Fruit fly (Drosophila melanogaster) whole organism, embryonic: ENCODE results near the gene 14-3-3epsilon.

Experiments
- Atf3 ChIP-seq: fragments of 200-800 bp; sonication (Bioruptor generic); optimal IDR thresholded peaks from 3 replicates; lab custom pipeline; 2016; ENCODE audit warnings: missing biosample characterization, missing genetic modification characterization
- Atf6 ChIP-seq: fragments of 200-800 bp; sonication (Bioruptor generic); IDR thresholded peaks from 2 replicates; pipeline ENCODE4 v1.3.6; 2022; ENCODE audit warnings: missing biosample characterization, missing genetic modification characterization
- Bdp1 ChIP-seq: fragments of 200-800 bp; sonication (Bioruptor generic); optimal IDR thresholded peaks from 3 replicates; lab custom pipeline; 2016; ENCODE audit warnings: missing biosample characterization, missing genetic modification characterization
- CG10462 ChIP-seq: fragments of 200-800 bp; sonication (Bioruptor generic); optimal IDR thresholded peaks from 2 replicates; lab custom pipeline; 2016; ENCODE audit warnings: missing biosample characterization, missing genetic modification characterization
- CG11695 ChIP-seq: fragments of 200-800 bp; sonication (Bioruptor generic); IDR thresholded peaks from 3 replicates; pipeline ENCODE4 v1.3.6; 2022; ENCODE audit warnings: missing biosample characterization, missing genetic modification characterization
- CG12659 ChIP-seq: fragments of 200-800 bp; sonication (Bioruptor generic); optimal IDR thresholded peaks from 3 replicates; lab custom pipeline; 2017; ENCODE audit warnings: mild to moderate bottlenecking, missing biosample characterization, missing genetic modification reagents, missing genetic modification characterization
- CG12769 ChIP-seq: fragments of 200-800 bp; sonication (Bioruptor generic); optimal IDR thresholded peaks from 2 replicates; lab custom pipeline; 2019; ENCODE audit warnings: missing biosample characterization, mild to moderate bottlenecking, missing genetic modification characterization, moderate library complexity
- CG13894 ChIP-seq: fragments of 200-800 bp; sonication (Bioruptor generic); optimal IDR thresholded peaks from 3 replicates; lab custom pipeline; 2018; ENCODE audit warnings: missing biosample characterization, mild to moderate bottlenecking, missing genetic modification characterization, moderate library complexity
- CG14441 ChIP-seq: fragments of 200-800 bp; sonication (Bioruptor generic); IDR thresholded peaks from 2 replicates; pipeline ENCODE4 v1.3.6; 2022; ENCODE audit warnings: missing biosample characterization, missing genetic modification characterization
- CG1647 ChIP-seq: fragments of 200-800 bp; sonication (Bioruptor generic); optimal IDR thresholded peaks from 3 replicates; lab custom pipeline; 2016; ENCODE audit warnings: missing biosample characterization, missing genetic modification characterization
- CG17361 ChIP-seq: fragments of 200-800 bp; sonication (Bioruptor generic); IDR thresholded peaks from 3 replicates; pipeline ENCODE4 v1.3.6; 2022; ENCODE audit warnings: missing biosample characterization, missing genetic modification characterization
- CG18011 ChIP-seq: fragments of 200-800 bp; sonication (Bioruptor generic); optimal IDR thresholded peaks from 2 replicates; lab custom pipeline; 2017; ENCODE audit warnings: missing biosample characterization, missing genetic modification characterization, mild to moderate bottlenecking, moderate library complexity, missing genotype
- CG18262 ChIP-seq: fragments of 200-800 bp; optimal IDR thresholded peaks from 3 replicates; lab custom pipeline; 2019; ENCODE audit warnings: missing biosample characterization, mild to moderate bottlenecking, missing genetic modification characterization, moderate library complexity
- CG2202 ChIP-seq: fragments of 200-800 bp; sonication (Bioruptor generic); optimal IDR thresholded peaks from 2 replicates; lab custom pipeline; 2018; ENCODE audit warnings: missing biosample characterization, mild to moderate bottlenecking, missing genetic modification characterization
- CG30403 ChIP-seq: fragments of 200-800 bp; sonication (Bioruptor generic); optimal IDR thresholded peaks from 3 replicates; lab custom pipeline; 2016; ENCODE audit warnings: missing biosample characterization, missing genetic modification characterization
- CG3995 ChIP-seq: fragments of 200-800 bp; sonication (Bioruptor generic); optimal IDR thresholded peaks from 3 replicates; lab custom pipeline; 2016; ENCODE audit warnings: missing biosample characterization, missing genetic modification characterization
- CG6854 ChIP-seq: fragments of 200-800 bp; sonication (Bioruptor generic); optimal IDR thresholded peaks from 3 replicates; lab custom pipeline; 2017; ENCODE audit warnings: missing biosample characterization, mild to moderate bottlenecking, missing genetic modification characterization
- Chrac-16 ChIP-seq: fragments of 200-800 bp; sonication (Bioruptor generic); optimal IDR thresholded peaks from 3 replicates; lab custom pipeline; 2016; ENCODE audit warnings: missing biosample characterization, missing genetic modification characterization
- Elba2 ChIP-seq: fragments of 200-800 bp; sonication (Bioruptor generic); optimal IDR thresholded peaks from 3 replicates; lab custom pipeline; 2016; ENCODE audit warnings: missing biosample characterization, missing genetic modification characterization
- HHEX ChIP-seq: fragments of 200-800 bp; sonication (Bioruptor generic); optimal IDR thresholded peaks from 3 replicates; lab custom pipeline; 2017; ENCODE audit warnings: missing biosample characterization, mild to moderate bottlenecking, missing genetic modification characterization, missing genetic modification reagents
- Lim3 ChIP-seq: fragments of 200-800 bp; sonication (Bioruptor generic); IDR thresholded peaks from 2 replicates; pipeline ENCODE4 v1.3.6; 2022; ENCODE audit warnings: missing biosample characterization, missing genetic modification characterization
- MTF-1 ChIP-seq: fragments of 200-800 bp; sonication (Bioruptor generic); optimal IDR thresholded peaks from 2 replicates; lab custom pipeline; 2018; ENCODE audit warnings: missing biosample characterization, mild to moderate bottlenecking, missing genetic modification characterization, borderline replicate concordance
- Max ChIP-seq: fragments of 200-800 bp; sonication (Bioruptor generic); optimal IDR thresholded peaks from 2 replicates; lab custom pipeline; 2016; ENCODE audit warnings: missing biosample characterization, mild to moderate bottlenecking, missing genetic modification characterization
- Side ChIP-seq: fragments of 200-800 bp; sonication (Bioruptor generic); optimal IDR thresholded peaks from 2 replicates; lab custom pipeline; 2016; ENCODE audit warnings: missing biosample characterization, missing genetic modification characterization
- Sry-β ChIP-seq: fragments of 200-800 bp; sonication (Bioruptor generic); optimal IDR thresholded peaks from 2 replicates; lab custom pipeline; 2018; ENCODE audit warnings: missing biosample characterization, mild to moderate bottlenecking, missing genetic modification characterization, moderate library complexity
- TFAM ChIP-seq: fragments of 200-800 bp; sonication (Bioruptor generic); optimal IDR thresholded peaks from 2 replicates; lab custom pipeline; 2017; ENCODE audit warnings: missing biosample characterization, missing genetic modification characterization, inconsistent platforms
- ash1 ChIP-seq: fragments of 200-800 bp; sonication (Bioruptor generic); optimal IDR thresholded peaks from 2 replicates; lab custom pipeline; 2018; ENCODE audit warnings: missing biosample characterization, mild to moderate bottlenecking, missing genetic modification characterization
- bsh ChIP-seq, 2 experiments: fragments of 200-800 bp; sonication (Bioruptor generic); optimal IDR thresholded peaks; 2 replicates each; lab custom pipeline; 2017 to 2018; ENCODE audit warnings: mild to moderate bottlenecking in 2 of 2, missing biosample characterization in 2 of 2, missing genetic modification characterization in 2 of 2, moderate library complexity in 1 of 2
- cas ChIP-seq: fragments of 200-800 bp; sonication (Bioruptor generic); IDR thresholded peaks from 2 replicates; pipeline ENCODE4 v1.3.6; 2022; ENCODE audit warnings: missing biosample characterization, missing genetic modification characterization
- crol ChIP-seq: fragments of 200-800 bp; sonication (Bioruptor generic); IDR thresholded peaks from 2 replicates; pipeline ENCODE4 v1.3.6; 2022; ENCODE audit warnings: missing biosample characterization, missing genetic modification characterization
- cwo ChIP-seq: fragments of 200-800 bp; sonication (Bioruptor generic); optimal IDR thresholded peaks from 3 replicates; lab custom pipeline; 2017; ENCODE audit warnings: missing biosample characterization, missing genetic modification characterization, mild to moderate bottlenecking, moderate library complexity, missing genetic modification reagents
- en ChIP-seq: fragments of 200-800 bp; sonication (Bioruptor generic); optimal IDR thresholded peaks from 2 replicates; lab custom pipeline; 2016; ENCODE audit warnings: missing biosample characterization, missing genetic modification characterization
- exex ChIP-seq: fragments of 200-800 bp; sonication (Bioruptor generic); optimal IDR thresholded peaks from 4 replicates; lab custom pipeline; 2018; ENCODE audit warnings: missing biosample characterization, mild to moderate bottlenecking, missing genetic modification characterization, moderate library complexity
- fd3F ChIP-seq: fragments of 200-800 bp; sonication (Bioruptor generic); optimal IDR thresholded peaks from 2 replicates; lab custom pipeline; 2018; ENCODE audit warnings: missing biosample characterization, mild to moderate bottlenecking, missing genetic modification characterization, moderate library complexity
- hth ChIP-seq: fragments of >200 bp; optimal IDR thresholded peaks from 2 replicates; lab custom pipeline; 2017; ENCODE audit warnings: inconsistent platforms
- insv ChIP-seq, 2 experiments: fragments of 200-800 bp; sonication (Bioruptor generic); optimal IDR thresholded peaks; 3 replicates each; lab custom pipeline; 2016 to 2018; ENCODE audit warnings: missing biosample characterization in 2 of 2, missing genetic modification characterization in 2 of 2
- kah ChIP-seq: fragments of 200-800 bp; sonication (Bioruptor generic); optimal IDR thresholded peaks from 2 replicates; lab custom pipeline; 2018; ENCODE audit warnings: missing biosample characterization, mild to moderate bottlenecking, missing genetic modification characterization
- peb ChIP-seq: fragments of 200-800 bp; sonication (Bioruptor generic); IDR thresholded peaks from 2 replicates; pipeline ENCODE4 v1.3.6; 2022; ENCODE audit warnings: missing biosample characterization, missing genetic modification characterization
- repo ChIP-seq: fragments of 200-800 bp; sonication (Bioruptor generic); optimal IDR thresholded peaks from 2 replicates; lab custom pipeline; 2016; ENCODE audit warnings: missing biosample characterization, missing genetic modification characterization
- rib ChIP-seq: fragments of 200-800 bp; sonication (Bioruptor generic); IDR thresholded peaks from 2 replicates; pipeline ENCODE4 v1.3.6; 2022; ENCODE audit warnings: missing biosample characterization, missing genetic modification characterization
- row ChIP-seq: fragments of 200-800 bp; sonication (Bioruptor generic); IDR thresholded peaks from 3 replicates; pipeline ENCODE4 v1.3.6; 2022; ENCODE audit warnings: missing biosample characterization, missing genetic modification characterization
- salm ChIP-seq: fragments of 200-800 bp; sonication (Bioruptor generic); optimal IDR thresholded peaks from 2 replicates; lab custom pipeline; 2018; ENCODE audit warnings: missing biosample characterization, mild to moderate bottlenecking, missing genetic modification characterization
- stc ChIP-seq: fragments of 200-800 bp; sonication (Bioruptor generic); IDR thresholded peaks from 2 replicates; pipeline ENCODE4 v1.3.6; 2022; ENCODE audit warnings: missing biosample characterization, missing genetic modification characterization
- sug ChIP-seq: fragments of 200-800 bp; optimal IDR thresholded peaks from 2 replicates; lab custom pipeline; 2019; ENCODE audit warnings: missing biosample characterization, mild to moderate bottlenecking, missing genetic modification characterization, moderate library complexity
- usp ChIP-seq: fragments of >200 bp; optimal IDR thresholded peaks from 2 replicates; lab custom pipeline; 2017; ENCODE audit warnings: missing biosample characterization, missing genetic modification characterization
- z ChIP-seq: fragments of 200-800 bp; sonication (Bioruptor generic); IDR thresholded peaks from 3 replicates; pipeline ENCODE4 v1.3.6; 2022; ENCODE audit warnings: missing biosample characterization, missing genetic modification characterization
- zen ChIP-seq: fragments of 200-800 bp; sonication (Bioruptor generic); optimal IDR thresholded peaks from 3 replicates; lab custom pipeline; 2018; ENCODE audit warnings: missing biosample characterization, mild to moderate bottlenecking, missing genetic modification characterization, moderate library complexity
- zen2 ChIP-seq: fragments of 200-800 bp; sonication (Bioruptor generic); IDR thresholded peaks from 3 replicates; pipeline ENCODE4 v1.3.6; 2022; ENCODE audit warnings: missing biosample characterization, missing genetic modification characterization; ENCODE audit not compliant: partially characterized antibody
- zfh2 ChIP-seq: fragments of 200-800 bp; sonication (Bioruptor generic); optimal IDR thresholded peaks from 2 replicates; lab custom pipeline; 2016; ENCODE audit warnings: missing biosample characterization, missing genetic modification characterization

14-3-3epsilon gene

DNA sequence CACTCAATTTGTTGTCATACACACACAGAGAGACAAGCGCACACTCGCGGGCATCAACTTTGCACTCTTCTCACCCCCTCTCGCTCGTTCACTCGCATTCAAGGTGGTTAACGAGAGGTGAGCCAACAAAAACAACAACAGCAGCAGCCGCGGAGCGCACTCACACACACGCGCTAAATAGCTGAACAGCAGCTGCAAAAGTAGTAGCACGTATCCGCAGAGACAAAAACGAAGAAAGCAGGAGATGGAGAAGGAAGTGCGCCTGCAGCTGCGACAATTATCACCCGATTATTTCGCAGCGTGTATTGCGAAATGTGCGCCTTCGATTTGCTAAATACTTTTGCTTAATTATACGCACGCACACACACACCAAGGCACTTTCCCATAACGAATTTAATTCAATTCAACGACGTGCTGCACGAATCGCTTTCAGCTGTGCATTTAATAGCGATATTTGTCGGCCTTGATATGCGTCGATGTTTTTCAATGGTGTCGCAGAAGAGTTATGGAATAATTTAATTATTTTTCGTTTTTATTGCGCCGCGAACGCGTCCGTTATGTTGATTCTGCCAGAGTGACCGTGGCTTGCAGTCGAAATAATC lies 56.1 kb downstream of the 14-3-3epsilon start (continued):
- no peak for TF ChIP-seq insv (GFP tag; optimal IDR thresholded peaks at IDR 0.05; lab: Kevin White, UChicago)
- no peak for TF ChIP-seq Chrac-16 (GFP tag; lab: Kevin White, UChicago)
- TF ChIP-seq Sry-β = no peak
- no peak for TF ChIP-seq CG12659 (GFP tag; lab: Kevin White, UChicago)

DNA sequence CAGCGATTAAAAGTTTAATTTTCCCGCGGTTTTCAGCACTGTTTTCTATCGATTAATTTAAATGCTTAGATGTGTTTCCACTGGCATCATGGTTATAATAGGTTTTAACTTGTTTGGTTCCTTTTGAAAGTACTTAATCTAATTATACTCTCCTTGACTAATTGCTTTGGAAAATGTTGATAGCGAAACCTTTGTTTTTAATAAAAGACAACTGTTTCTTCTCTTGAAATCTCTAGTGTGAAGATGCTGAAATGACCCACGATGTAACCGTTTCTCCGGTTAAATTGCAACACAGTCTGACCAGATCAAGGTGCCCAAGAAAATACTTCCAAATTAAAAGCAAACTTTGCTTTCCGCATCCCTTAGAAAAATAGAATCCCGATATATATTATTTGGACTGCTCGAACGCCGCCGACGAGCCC lies 56.6 kb downstream of the 14-3-3epsilon start, which contains the start of gene Dlc90F:
Gene Dlc90F (plus strand): TSS at position 330 of the 422 bp plus-strand sequence.
- TF ChIP-seq Bdp1 (GFP tag; lab: Kevin White, UChicago) = peak; percentile 72
- TF ChIP-seq cas = no peak
- TF ChIP-seq CG1647 (GFP tag; lab: Kevin White, UChicago) = peak; percentile 55
- TF ChIP-seq sug (tag; lab: Kevin White, UChicago) = peak; percentile 76
- peak; percentile 74; the same call in 1 of the 2 replicates for TF ChIP-seq Atf6
- no peak for TF ChIP-seq CG6854 (GFP tag; lab: Kevin White, UChicago)
- TF ChIP-seq Atf3 = peak; percentile 68
- peak; percentile 87 for TF ChIP-seq CG30403 (GFP tag; lab: Kevin White, UChicago)
- TF ChIP-seq CG2202 (tag; lab: Kevin White, UChicago) = peak; percentile 18
- peak; percentile 84 for TF ChIP-seq CG17361
- peak; percentile 89 for TF ChIP-seq row (GFP tag; lab: Robert Waterston, UW)
- peak; percentile 21 for TF ChIP-seq en (GFP tag; lab: Kevin White, UChicago)
- TF ChIP-seq stc (GFP tag; lab: Robert Waterston, UW) = peak; percentile 70; the same call in 1 of the 2 replicates
- peak; percentile 62 for TF ChIP-seq HHEX
- peak; percentile 64 for TF ChIP-seq fd3F (GFP tag; lab: Kevin White, UChicago)
- peak in 1 of 2 experiments; percentile 72 for TF ChIP-seq bsh (GFP tag; optimal IDR thresholded peaks at IDR 0.05; lab: Kevin White, UChicago)
- TF ChIP-seq TFAM = peak; percentile 21
- peak; percentile 80 for TF ChIP-seq zfh2 (GFP tag; lab: Kevin White, UChicago)
- TF ChIP-seq CG11695 (GFP tag; lab: Robert Waterston, UW) = peak; percentile 63; the same call in 1 of the 3 replicates
- TF ChIP-seq CG13894 (tag; lab: Kevin White, UChicago) = peak; percentile 60
- TF ChIP-seq CG18011 (GFP tag; lab: Kevin White, UChicago) = peak; percentile 22
- no peak for TF ChIP-seq crol (GFP tag; lab: Robert Waterston, UW)
- TF ChIP-seq Lim3 (GFP tag; lab: Robert Waterston, UW) = peak; percentile 53; the same call in 1 of the 2 replicates
- TF ChIP-seq repo (GFP tag; lab: Kevin White, UChicago) = peak; percentile 49
- TF ChIP-seq zen2 (GFP tag; lab: Robert Waterston, UW) = no peak
- TF ChIP-seq CG12769 (tag; lab: Kevin White, UChicago) = no peak
- TF ChIP-seq Max (GFP tag; lab: Kevin White, UChicago) = peak; percentile 60
- peak; percentile 46 for TF ChIP-seq zen (tag; lab: Kevin White, UChicago)
- peak; percentile 79 for TF ChIP-seq CG18262 (tag; lab: Kevin White, UChicago)
- no peak for TF ChIP-seq kah (GFP tag; lab: Kevin White, UChicago)
- no peak for TF ChIP-seq MTF-1
- TF ChIP-seq CG14441 = peak; percentile 81
- TF ChIP-seq exex (tag; lab: Kevin White, UChicago) = peak; percentile 33
- peak; percentile 65 for TF ChIP-seq CG3995 (GFP tag; lab: Kevin White, UChicago)
- TF ChIP-seq Elba2 = peak; percentile 61
- no peak for TF ChIP-seq usp (GFP tag; lab: Kevin White, UChicago)
- no peak for TF ChIP-seq ash1
- TF ChIP-seq peb (GFP tag; lab: Robert Waterston, UW) = peak; percentile 54; the same call in 1 of the 2 replicates
- TF ChIP-seq salm = peak; percentile 26
- no peak for TF ChIP-seq z
- TF ChIP-seq Side (GFP tag; lab: Kevin White, UChicago) = peak; percentile 85
- TF ChIP-seq CG10462 (GFP tag; lab: Kevin White, UChicago) = peak; percentile 58
- TF ChIP-seq cwo (GFP tag; lab: Kevin White, UChicago) = peak; percentile 10
- peak; percentile 47; the same call in 1 of the 2 replicates for TF ChIP-seq rib
- TF ChIP-seq hth (lab: Kevin White, UChicago) = no peak
